Worm (Caenorhabditis elegans) whole organism, L4 larva: ENCODE results near the gene F09E5.16.

Experiments used
- aha-1 ChIP-seq: fragments of 150-350 bp; peaks from one replicate; lab custom pipeline; 2014; ENCODE audit warnings: missing biosample characterization, missing genetic modification characterization
- ama-1 ChIP-seq: fragments of 150-350 bp; optimal IDR thresholded peaks from 2 replicates; lab custom pipeline; 2014; ENCODE audit warnings: inconsistent platforms, mixed read lengths
- ceh-62 ChIP-seq: sonication (generic microtip); optimal IDR thresholded peaks from 2 replicates; lab custom pipeline; 2017; ENCODE audit warnings: missing biosample characterization, missing genetic modification characterization
- fos-1 ChIP-seq: fragments of 150-350 bp; optimal IDR thresholded peaks from 2 replicates; lab custom pipeline; 2014; ENCODE audit warnings: missing biosample characterization, missing genetic modification characterization
- skn-1 ChIP-seq: fragments of 150-350 bp; optimal IDR thresholded peaks from 2 replicates; lab custom pipeline; 2014; ENCODE audit warnings: missing biosample characterization, missing genetic modification characterization
- unc-130 ChIP-seq: sonication (generic microtip); optimal IDR thresholded peaks from 2 replicates; lab custom pipeline; 2016; ENCODE audit warnings: missing genetic modification reagents, missing genetic modification characterization, missing compliant biosample characterization
- unc-62 ChIP-seq, 3 experiments: fragments of 150-350 bp in 1 of 3; sonication (generic microtip); optimal IDR thresholded peaks in 2 of 3; peaks in 1 of 3; 1 replicate in 1 of 3; 2 replicates in 2 of 3; lab custom pipeline; 2014 to 2017; ENCODE audit warnings: missing biosample characterization in 3 of 3, missing genetic modification characterization in 3 of 3, missing genetic modification reagents in 3 of 3, missing genotype in 1 of 3
- zag-1 ChIP-seq: fragments of 150-350 bp; optimal IDR thresholded peaks from 2 replicates; lab custom pipeline; 2014; ENCODE audit warnings: missing biosample characterization, missing genetic modification characterization
- zfp-3 ChIP-seq: fragments of 200-800 bp; sonication (Bioruptor generic); conservative IDR thresholded peaks from 2 replicates; pipeline ENCODE4 v1.3.6; 2022; ENCODE audit warnings: missing genetic modification reagents, missing genetic modification characterization, missing compliant biosample characterization

- TF ChIP-seq zag-1 (tag; lab: Kevin White, UChicago) (no peak), zfp-3 (GFP tag; lab: Robert Waterston, UW) (no peak), ama-1 (lab: Kevin White, UChicago) (no peak), unc-62 (GFP tag; optimal IDR thresholded peaks at IDR 0.05 in 1 of 2; lab: Kevin White, UChicago) (no peak), unc-62 (tag; optimal IDR thresholded peaks at IDR 0.05; lab: Kevin White, UChicago) (no peak), skn-1 (no peak), ceh-62 (tag; lab: Kevin White, UChicago) (no peak), unc-130 (GFP tag; lab: Kevin White, UChicago) (no peak), fos-1 (tag; lab: Kevin White, UChicago) (no peak), aha-1 (tag; lab: Kevin White, UChicago) (no peak)
These were observed at the start of gene F09E5.16 for ce11 chrII:5365645-5366044.
